Worm (Caenorhabditis elegans) whole organism, L4 larva: ENCODE results near the gene exos-8.

Experiments
- daf-12 ChIP-seq: fragments of 150-350 bp; optimal IDR thresholded peaks from 2 replicates; lab custom pipeline; 2014; ENCODE audit warnings: missing biosample characterization, missing genetic modification reagents, missing genetic modification characterization
- lim-7 ChIP-seq: fragments of 200-800 bp; sonication (Bioruptor generic); IDR thresholded peaks from 2 replicates; pipeline ENCODE4 v1.3.6; 2022; ENCODE audit warnings: missing genetic modification characterization, missing compliant biosample characterization
- nhr-25 ChIP-seq: sonication (generic microtip); optimal IDR thresholded peaks from 2 replicates; lab custom pipeline; 2017; ENCODE audit warnings: missing genetic modification characterization, mild to moderate bottlenecking, missing compliant biosample characterization, antibody characterized with exemption, moderate library complexity, borderline replicate concordance; ENCODE audit not compliant: insufficient read depth
- nhr-41 ChIP-seq: fragments of 200-800 bp; sonication (Bioruptor generic); IDR thresholded peaks from 2 replicates; pipeline ENCODE4 v1.3.6; 2022; ENCODE audit warnings: missing genetic modification reagents, missing genetic modification characterization, missing compliant biosample characterization
- pha-4 ChIP-seq, 2 experiments: fragments of 150-350 bp in 1 of 2; fragments of 200-800 bp in 1 of 2; sonication (Bioruptor generic) in 1 of 2; IDR thresholded peaks in 1 of 2; optimal IDR thresholded peaks in 1 of 2; 2 replicates each; pipeline versions ENCODE4 v1.3.6 to Lab custom; 2014 to 2022; ENCODE audit warnings: missing genetic modification characterization in 2 of 2, missing genetic modification reagents in 2 of 2, missing biosample characterization in 1 of 2, missing compliant biosample characterization in 1 of 2

DNA sequence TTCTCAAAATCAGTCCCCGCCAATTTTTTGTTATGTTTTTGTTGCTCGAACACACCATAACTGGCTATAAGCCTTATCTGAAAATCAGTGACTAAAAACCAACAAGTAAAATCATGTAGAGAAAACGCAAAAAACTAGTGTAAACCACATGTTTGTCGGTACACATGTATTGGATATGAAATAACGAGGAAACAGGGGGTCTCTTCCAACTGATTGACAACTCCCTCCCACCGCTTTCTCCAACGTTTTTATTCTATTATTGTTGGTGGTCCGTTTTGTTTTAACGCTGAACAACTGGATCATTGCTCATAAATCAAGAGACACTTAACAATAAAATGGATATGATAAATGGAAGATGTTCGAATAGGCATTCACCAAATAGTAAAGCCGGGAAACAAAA lies 14.7 kb upstream of the exos-8 start:
- no peak for TF ChIP-seq daf-12 (tag; lab: Kevin White, UChicago)
- no peak for TF ChIP-seq nhr-41 (GFP tag; lab: Robert Waterston, UW)
- no peak for TF ChIP-seq pha-4 (GFP tag; IDR thresholded peaks at IDR 0.05; lab: Robert Waterston, UW)
- TF ChIP-seq pha-4 (tag; optimal IDR thresholded peaks at IDR 0.05; lab: Kevin White, UChicago): no peak
- no peak for TF ChIP-seq nhr-25 (tag; lab: Kevin White, UChicago)
- no peak for TF ChIP-seq lim-7
